Worm (Caenorhabditis elegans) whole organism, early embryonic: ENCODE measurements around the gene atad-3.

Experiments
- aly-1 ChIP-seq: sonication (generic microtip); optimal IDR thresholded peaks from 2 replicates; lab custom pipeline; 2016; ENCODE audit warnings: missing genetic modification characterization, missing compliant biosample characterization
- ceh-36 ChIP-seq: sonication (generic microtip); optimal IDR thresholded peaks from 2 replicates; lab custom pipeline; 2016; ENCODE audit warnings: missing genetic modification characterization, inconsistent platforms, missing compliant biosample characterization
- flt-1 ChIP-seq: fragments of 200-800 bp; sonication (Bioruptor generic); IDR thresholded peaks from 2 replicates; pipeline ENCODE4 v1.3.6; 2022; ENCODE audit warnings: missing genetic modification characterization, missing compliant biosample characterization
- hmbx-1 ChIP-seq: sonication (generic microtip); optimal IDR thresholded peaks from 2 replicates; lab custom pipeline; 2016; ENCODE audit warnings: mild to moderate bottlenecking, missing genetic modification characterization, missing compliant biosample characterization
- hmg-4 ChIP-seq: fragments of 200-800 bp; sonication (Bioruptor generic); optimal IDR thresholded peaks from 2 replicates; lab custom pipeline; 2018; ENCODE audit warnings: mild to moderate bottlenecking, missing genetic modification characterization, missing compliant biosample characterization
- sea-1 ChIP-seq: fragments of 200-800 bp; sonication (Bioruptor generic); conservative IDR thresholded peaks from 2 replicates; pipeline ENCODE4 v1.3.6; 2022; ENCODE audit warnings: missing genetic modification characterization, missing compliant biosample characterization

DNA sequence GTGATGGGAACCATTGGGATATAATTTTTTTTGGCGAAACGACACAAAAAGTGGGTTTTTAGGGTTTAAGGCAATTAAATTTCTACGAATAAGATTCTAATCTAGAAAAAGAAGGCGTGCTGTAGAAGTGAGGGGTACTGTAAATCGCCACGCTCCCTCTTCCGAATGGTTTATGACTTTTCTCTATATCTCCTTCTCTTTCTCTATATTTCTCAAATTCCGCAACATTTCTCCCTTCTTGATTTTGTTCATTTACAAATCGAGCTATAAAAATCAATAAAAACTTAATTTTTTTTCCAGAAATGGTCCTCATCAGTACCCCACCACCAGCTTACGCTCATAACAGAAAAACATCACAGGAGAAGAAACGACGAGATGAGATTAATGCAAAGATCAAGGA is 30.6 kb upstream of the atad-3 start, which contains the start of gene ref-1:
- TF ChIP-seq hmg-4 (GFP tag; lab: Kevin White, UChicago) (no peak), hmbx-1 (no peak), ceh-36 (no peak), aly-1 (tag; lab: Kevin White, UChicago) (no peak), flt-1 (GFP tag; lab: Robert Waterston, UW) (no peak), sea-1 (no peak)
